Worm (Caenorhabditis elegans) whole organism, early embryonic: ENCODE measurements around the gene Y43F8B.1.

ENCODE experiments used
- B0310.2 ChIP-seq: sonication (generic microtip); optimal IDR thresholded peaks from 2 replicates; lab custom pipeline; 2016; ENCODE audit warnings: mild to moderate bottlenecking, missing genetic modification characterization, missing compliant biosample characterization
- F13C5.2 ChIP-seq: sonication (generic microtip); optimal IDR thresholded peaks from 2 replicates; lab custom pipeline; 2017; ENCODE audit warnings: mild to moderate bottlenecking, missing genetic modification characterization, inconsistent platforms, missing compliant biosample characterization
- aly-1 ChIP-seq: sonication (generic microtip); optimal IDR thresholded peaks from 2 replicates; lab custom pipeline; 2016; ENCODE audit warnings: missing genetic modification characterization, missing compliant biosample characterization
- ama-1 ChIP-seq: fragments of 150-350 bp; optimal IDR thresholded peaks from 2 replicates; lab custom pipeline; 2014
- ceh-13 ChIP-seq: fragments of 200-800 bp; sonication (Bioruptor generic); optimal IDR thresholded peaks from 2 replicates; lab custom pipeline; 2018; ENCODE audit warnings: mild to moderate bottlenecking, missing genetic modification characterization, missing compliant biosample characterization
- ceh-36 ChIP-seq: sonication (generic microtip); optimal IDR thresholded peaks from 2 replicates; lab custom pipeline; 2016; ENCODE audit warnings: missing genetic modification characterization, inconsistent platforms, missing compliant biosample characterization
- ets-7 ChIP-seq: sonication (generic microtip); optimal IDR thresholded peaks from 2 replicates; lab custom pipeline; 2016; ENCODE audit warnings: missing genotype, missing genetic modification characterization, missing compliant biosample characterization
- flt-1 ChIP-seq: fragments of 200-800 bp; sonication (Bioruptor generic); IDR thresholded peaks from 2 replicates; pipeline ENCODE4 v1.3.6; 2022; ENCODE audit warnings: missing genetic modification characterization, missing compliant biosample characterization
- hmbx-1 ChIP-seq: sonication (generic microtip); optimal IDR thresholded peaks from 2 replicates; lab custom pipeline; 2016; ENCODE audit warnings: mild to moderate bottlenecking, missing genetic modification characterization, missing compliant biosample characterization
- hmg-4 ChIP-seq: fragments of 200-800 bp; sonication (Bioruptor generic); optimal IDR thresholded peaks from 2 replicates; lab custom pipeline; 2018; ENCODE audit warnings: mild to moderate bottlenecking, missing genetic modification characterization, missing compliant biosample characterization
- hnd-1 ChIP-seq: sonication (generic microtip); optimal IDR thresholded peaks from 2 replicates; lab custom pipeline; 2016; ENCODE audit warnings: missing genetic modification characterization, missing compliant biosample characterization
- pes-1 ChIP-seq: fragments of 200-800 bp; sonication (Bioruptor generic); IDR thresholded peaks from 2 replicates; pipeline ENCODE4 v1.3.6; 2022; ENCODE audit warnings: missing genetic modification reagents, missing genetic modification characterization, missing compliant biosample characterization
- scrt-1 ChIP-seq: fragments of 200-800 bp; sonication (Bioruptor generic); IDR thresholded peaks from 2 replicates; pipeline ENCODE4 v1.3.6; 2022; ENCODE audit warnings: missing genetic modification characterization, missing compliant biosample characterization
- sea-1 ChIP-seq: fragments of 200-800 bp; sonication (Bioruptor generic); conservative IDR thresholded peaks from 2 replicates; pipeline ENCODE4 v1.3.6; 2022; ENCODE audit warnings: missing genetic modification characterization, missing compliant biosample characterization
- tbx-11 ChIP-seq: fragments of 200-800 bp; sonication (Bioruptor generic); IDR thresholded peaks from 2 replicates; pipeline ENCODE4 v1.3.6; 2022; ENCODE audit warnings: missing genetic modification characterization, missing compliant biosample characterization
- tbx-37 ChIP-seq: fragments of 200-800 bp; sonication (Bioruptor generic); conservative IDR thresholded peaks from 2 replicates; pipeline ENCODE4 v1.3.6; 2022; ENCODE audit warnings: missing genetic modification reagents, missing genetic modification characterization, missing compliant biosample characterization
- tra-4 ChIP-seq: sonication (generic microtip); optimal IDR thresholded peaks from 2 replicates; lab custom pipeline; 2017; ENCODE audit warnings: missing genetic modification characterization, missing compliant biosample characterization

Gene Y43F8B.1

ce11 chrV:19521351-19522278 is 24.4 kb downstream of the Y43F8B.1 start:
- TF ChIP-seq hnd-1 (no peak), B0310.2 (no peak), tra-4 (tag; lab: Kevin White, UChicago) (no peak), tbx-37 (no peak), hmbx-1 (no peak), ceh-13 (GFP tag; lab: Kevin White, UChicago) (no peak), hmg-4 (GFP tag; lab: Kevin White, UChicago) (no peak), ceh-36 (tag; lab: Kevin White, UChicago) (no peak), sea-1 (GFP tag; lab: Robert Waterston, UW) (peak; percentile 51; the same call in 1 of the 2 replicates), ets-7 (tag; lab: Kevin White, UChicago) (no peak), flt-1 (GFP tag; lab: Robert Waterston, UW) (0 out of 2 replicates have a peak, but pooled peaks have one; percentile 25), pes-1 (GFP tag; lab: Robert Waterston, UW) (peak; percentile 44; the same call in 1 of the 2 replicates), tbx-11 (GFP tag; lab: Robert Waterston, UW) (no peak), ama-1 (lab: Kevin White, UChicago) (no peak), scrt-1 (GFP tag; lab: Robert Waterston, UW) (no peak)

- no peak for TF ChIP-seq tra-4 (tag; lab: Kevin White, UChicago)
- TF ChIP-seq flt-1 (GFP tag; lab: Robert Waterston, UW) = no peak
- TF ChIP-seq B0310.2 = no peak
- no peak for TF ChIP-seq aly-1 (tag; lab: Kevin White, UChicago)
- peak; percentile 81 for TF ChIP-seq ama-1 (lab: Kevin White, UChicago)
These were observed 25.2 kb downstream of the Y43F8B.1 start for ce11 chrV:19520597-19521322.

DNA sequence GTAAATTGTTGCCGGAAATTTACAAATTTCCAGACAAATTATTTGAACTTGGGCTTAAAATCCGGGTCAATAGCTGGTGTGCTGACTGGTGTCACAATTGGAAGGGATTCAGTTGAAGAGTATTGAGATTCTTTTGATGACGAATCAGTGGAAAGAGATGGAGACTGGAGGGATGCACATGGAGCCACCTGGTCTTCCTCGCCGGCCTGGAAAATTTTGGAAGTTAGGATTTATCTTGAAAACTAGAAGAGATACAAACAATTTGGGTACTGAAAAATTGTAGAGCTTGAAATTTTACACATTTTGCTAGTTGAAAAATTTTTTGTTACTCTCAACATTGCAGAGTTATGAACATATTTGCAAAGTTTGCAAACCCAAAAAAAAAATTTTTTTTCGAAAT is 25.9 kb downstream of the Y43F8B.1 start:
- peak; percentile 33 for TF ChIP-seq ama-1 (lab: Kevin White, UChicago)
- no peak for TF ChIP-seq pes-1 (GFP tag; lab: Robert Waterston, UW)

ce11 chrV:19519511-19519934 is 26.5 kb downstream of the Y43F8B.1 start:
- TF ChIP-seq ama-1 (lab: Kevin White, UChicago) = peak; percentile 90
- TF ChIP-seq ceh-36 (tag; lab: Kevin White, UChicago) = no peak
- peak; percentile 18 for TF ChIP-seq hnd-1
- TF ChIP-seq F13C5.2 (tag; lab: Kevin White, UChicago) = no peak
- TF ChIP-seq sea-1 (GFP tag; lab: Robert Waterston, UW) = peak; percentile 77
- no peak for TF ChIP-seq scrt-1 (GFP tag; lab: Robert Waterston, UW)
- no peak for TF ChIP-seq tra-4 (tag; lab: Kevin White, UChicago)
- TF ChIP-seq aly-1 (tag; lab: Kevin White, UChicago) = no peak

DNA sequence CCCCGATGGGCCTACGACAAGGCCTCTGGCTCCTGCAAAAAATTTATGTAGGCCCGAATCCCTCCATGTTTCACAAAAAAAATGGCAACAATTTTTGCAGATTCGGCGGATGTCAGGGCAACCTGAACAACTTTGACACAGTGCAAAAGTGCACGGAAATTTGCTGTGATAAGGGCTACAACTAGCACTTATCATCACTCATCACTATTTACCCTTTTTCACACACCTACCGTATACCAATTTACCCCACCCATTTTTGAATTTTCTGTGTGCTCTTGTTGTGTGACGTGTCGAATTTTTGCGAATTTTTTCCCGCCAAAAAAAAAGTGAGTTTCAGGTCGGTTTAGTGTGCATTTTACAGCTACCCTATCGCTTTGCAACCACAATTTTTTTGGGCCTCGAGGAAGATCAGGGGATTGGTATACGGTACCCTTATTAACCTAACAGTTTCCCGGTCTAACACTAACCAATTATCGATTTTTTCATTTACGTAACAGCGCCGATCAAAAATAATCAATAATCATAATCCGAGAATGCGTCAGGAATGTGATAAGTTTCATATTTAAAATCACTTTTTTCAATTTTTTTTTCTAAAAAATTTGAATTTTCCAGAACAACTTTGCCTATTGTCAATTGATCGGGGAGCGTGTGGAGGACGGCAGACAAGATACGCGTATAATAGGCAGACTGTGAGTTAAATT is 27.4 kb downstream of the Y43F8B.1 start:
- TF ChIP-seq ceh-36 (tag; lab: Kevin White, UChicago) (no peak), flt-1 (GFP tag; lab: Robert Waterston, UW) (no peak), tbx-37 (no peak), F13C5.2 (tag; lab: Kevin White, UChicago) (no peak), sea-1 (GFP tag; lab: Robert Waterston, UW) (no peak), ets-7 (tag; lab: Kevin White, UChicago) (no peak), aly-1 (tag; lab: Kevin White, UChicago) (no peak), tra-4 (tag; lab: Kevin White, UChicago) (no peak), hmbx-1 (no peak)

ce11 chrV:19517611-19518360 is 28.2 kb downstream of the Y43F8B.1 start:
- peak; percentile 82 for TF ChIP-seq ceh-36 (tag; lab: Kevin White, UChicago)

ce11 chrV:19513552-19513951 is 32.4 kb downstream of the Y43F8B.1 start, which contains the start of gene phy-4:
Gene phy-4, minus strand, starts transcription at chrV:19513652.
- TF ChIP-seq flt-1 (GFP tag; lab: Robert Waterston, UW) (no peak), ama-1 (lab: Kevin White, UChicago) (no peak), hmbx-1 (no peak), tbx-37 (no peak), pes-1 (GFP tag; lab: Robert Waterston, UW) (no peak), B0310.2 (no peak), ceh-13 (GFP tag; lab: Kevin White, UChicago) (no peak), scrt-1 (GFP tag; lab: Robert Waterston, UW) (no peak), tra-4 (tag; lab: Kevin White, UChicago) (no peak), F13C5.2 (tag; lab: Kevin White, UChicago) (no peak), ets-7 (tag; lab: Kevin White, UChicago) (no peak), ceh-36 (tag; lab: Kevin White, UChicago) (no peak), hmg-4 (GFP tag; lab: Kevin White, UChicago) (no peak), sea-1 (GFP tag; lab: Robert Waterston, UW) (no peak), tbx-11 (GFP tag; lab: Robert Waterston, UW) (no peak), aly-1 (tag; lab: Kevin White, UChicago) (no peak)
